Fruit fly (Drosophila melanogaster) whole organism, adult: ENCODE data around the gene CG31663.

Experiments
- CG11617 ChIP-seq: fragments of 200-800 bp; sonication (Bioruptor generic); optimal IDR thresholded peaks from 2 replicates; lab custom pipeline; 2017; ENCODE audit warnings: mild to moderate bottlenecking, missing biosample characterization, missing genetic modification reagents, missing genetic modification characterization
- CG12768 ChIP-seq: fragments of 200-800 bp; sonication (Bioruptor generic); optimal IDR thresholded peaks from 2 replicates; lab custom pipeline; 2017; ENCODE audit warnings: missing biosample characterization, missing genetic modification characterization, mild to moderate bottlenecking, moderate library complexity, missing genetic modification reagents
- CG14711 ChIP-seq: fragments of 200-800 bp; sonication (Bioruptor generic); optimal IDR thresholded peaks from 2 replicates; lab custom pipeline; 2018; ENCODE audit warnings: missing biosample characterization, mild to moderate bottlenecking, missing genetic modification characterization, moderate library complexity
- CG1620 ChIP-seq: fragments of 200-800 bp; sonication (Bioruptor generic); optimal IDR thresholded peaks from 2 replicates; lab custom pipeline; 2016; ENCODE audit warnings: missing biosample characterization, missing genetic modification characterization
- CG33017 ChIP-seq: fragments of 200-800 bp; sonication (Bioruptor generic); optimal IDR thresholded peaks from 2 replicates; lab custom pipeline; 2018; ENCODE audit warnings: missing biosample characterization, mild to moderate bottlenecking, missing genetic modification characterization, moderate library complexity
- CG5204 ChIP-seq: fragments of 200-800 bp; sonication (Bioruptor generic); optimal IDR thresholded peaks from 2 replicates; lab custom pipeline; 2016; ENCODE audit warnings: missing biosample characterization, missing genetic modification characterization
- CG7045 ChIP-seq: fragments of 200-800 bp; sonication (Bioruptor generic); optimal IDR thresholded peaks from 2 replicates; lab custom pipeline; 2017; ENCODE audit warnings: missing biosample characterization, mild to moderate bottlenecking, missing genetic modification characterization
- CG7101 ChIP-seq: fragments of 200-800 bp; sonication (Bioruptor generic); optimal IDR thresholded peaks from 2 replicates; lab custom pipeline; 2018; ENCODE audit warnings: missing biosample characterization, mild to moderate bottlenecking, missing genetic modification characterization, moderate library complexity
- Clk ChIP-seq: fragments of 200-800 bp; sonication (Bioruptor generic); optimal IDR thresholded peaks from 2 replicates; lab custom pipeline; 2017; ENCODE audit warnings: missing biosample characterization, missing genetic modification characterization
- Crg-1 ChIP-seq: fragments of 200-800 bp; sonication (Bioruptor generic); optimal IDR thresholded peaks from 2 replicates; lab custom pipeline; 2016; ENCODE audit warnings: missing biosample characterization, missing genetic modification characterization
- Hr96 ChIP-seq: fragments of 200-800 bp; sonication (Bioruptor generic); optimal IDR thresholded peaks from 2 replicates; lab custom pipeline; 2016; ENCODE audit warnings: missing biosample characterization, missing genetic modification characterization
- Mnt ChIP-seq: fragments of 200-800 bp; sonication (Bioruptor generic); optimal IDR thresholded peaks from 2 replicates; lab custom pipeline; 2016; ENCODE audit warnings: missing biosample characterization, mild to moderate bottlenecking, missing genetic modification characterization
- bab1 ChIP-seq: fragments of 200-800 bp; sonication (Bioruptor generic); optimal IDR thresholded peaks from 3 replicates; lab custom pipeline; 2019; ENCODE audit warnings: missing biosample characterization, mild to moderate bottlenecking, missing genetic modification characterization, moderate library complexity
- cic ChIP-seq: fragments of 200-800 bp; sonication (Bioruptor generic); optimal IDR thresholded peaks from 2 replicates; lab custom pipeline; 2017; ENCODE audit warnings: missing biosample characterization, mild to moderate bottlenecking, missing genetic modification characterization, moderate library complexity
- cnc ChIP-seq, 2 experiments: fragments of >200 bp; optimal IDR thresholded peaks; 2 replicates each; lab custom pipeline; 2017
- kay ChIP-seq: fragments of 200-800 bp; sonication (Bioruptor generic); peaks from one replicate; lab custom pipeline; 2016; ENCODE audit warnings: missing biosample characterization, missing genetic modification characterization, borderline replicate concordance
- ovo ChIP-seq: fragments of 200-800 bp; sonication (Bioruptor generic); optimal IDR thresholded peaks from 2 replicates; lab custom pipeline; 2016; ENCODE audit warnings: missing biosample characterization, missing genetic modification characterization
- pad ChIP-seq: fragments of 200-800 bp; sonication (Bioruptor generic); optimal IDR thresholded peaks from 3 replicates; lab custom pipeline; 2017; ENCODE audit warnings: missing biosample characterization, missing genetic modification characterization, mild to moderate bottlenecking, moderate library complexity, missing genetic modification reagents
- tj ChIP-seq: fragments of 200-800 bp; sonication (Bioruptor generic); optimal IDR thresholded peaks from 3 replicates; lab custom pipeline; 2017; ENCODE audit warnings: missing biosample characterization, mild to moderate bottlenecking, missing genetic modification characterization, moderate library complexity
- toe ChIP-seq: fragments of 200-800 bp; sonication (Bioruptor generic); optimal IDR thresholded peaks from 2 replicates; lab custom pipeline; 2016; ENCODE audit warnings: missing biosample characterization, missing genetic modification characterization

Gene CG31663

DNA sequence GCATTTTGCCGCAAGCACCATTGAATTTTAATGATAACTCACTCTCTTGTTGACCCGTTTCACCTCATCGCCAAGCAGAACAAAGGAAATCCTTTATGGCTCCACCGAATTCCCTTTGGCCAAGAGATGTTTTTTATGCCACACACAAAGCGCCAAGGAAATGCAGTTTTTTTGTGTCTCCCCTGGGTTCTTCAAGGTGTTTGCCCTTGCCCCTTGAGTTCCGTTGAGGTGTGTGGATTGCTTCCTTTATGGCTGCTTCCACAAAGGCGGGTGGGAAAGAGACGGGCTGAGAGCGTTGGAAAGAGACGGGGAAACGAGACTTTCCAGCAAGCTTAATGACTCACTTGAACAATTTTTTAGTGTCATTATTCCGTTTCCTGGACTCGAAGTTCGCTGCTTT is 20.0 kb upstream of the CG31663 start:
- TF ChIP-seq toe (GFP tag; lab: Kevin White, UChicago) (no peak), CG7045 (GFP tag; lab: Kevin White, UChicago) (no peak), CG7101 (tag; lab: Kevin White, UChicago) (no peak), CG5204 (GFP tag; lab: Kevin White, UChicago) (no peak), tj (no peak), CG33017 (no peak), cnc (optimal IDR thresholded peaks at IDR 0.05; lab: Kevin White, UChicago) (no peak), Mnt (no peak), kay (no peak), CG1620 (GFP tag; lab: Kevin White, UChicago) (no peak)

DNA sequence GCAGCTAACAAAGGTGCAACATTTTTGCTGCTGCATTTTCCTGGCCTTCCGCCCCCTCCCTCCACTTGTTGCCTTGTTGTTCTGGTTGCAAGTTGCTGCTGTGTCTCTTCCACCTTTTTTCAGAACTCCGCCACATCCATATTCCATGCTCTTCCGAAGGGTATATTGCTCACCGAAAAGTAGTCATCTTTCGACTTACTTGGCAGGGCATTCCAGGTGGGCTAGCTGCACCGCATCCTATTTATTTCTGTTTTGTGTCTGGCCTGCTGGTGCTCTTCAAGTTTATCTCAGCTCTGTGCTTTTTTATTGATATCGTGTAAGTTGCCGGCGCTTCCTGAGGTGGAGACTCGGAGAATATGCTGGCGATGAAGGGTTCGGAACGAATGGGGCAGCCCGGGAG is 6.4 kb upstream of the CG31663 start:
- TF ChIP-seq CG7101 (tag; lab: Kevin White, UChicago) (no peak), CG5204 (GFP tag; lab: Kevin White, UChicago) (no peak), ovo (no peak), pad (GFP tag; lab: Kevin White, UChicago) (no peak), CG12768 (GFP tag; lab: Kevin White, UChicago) (no peak), kay (no peak), CG7045 (GFP tag; lab: Kevin White, UChicago) (no peak), bab1 (GFP tag; lab: Kevin White, UChicago) (no peak), cic (no peak), Crg-1 (no peak)

DNA sequence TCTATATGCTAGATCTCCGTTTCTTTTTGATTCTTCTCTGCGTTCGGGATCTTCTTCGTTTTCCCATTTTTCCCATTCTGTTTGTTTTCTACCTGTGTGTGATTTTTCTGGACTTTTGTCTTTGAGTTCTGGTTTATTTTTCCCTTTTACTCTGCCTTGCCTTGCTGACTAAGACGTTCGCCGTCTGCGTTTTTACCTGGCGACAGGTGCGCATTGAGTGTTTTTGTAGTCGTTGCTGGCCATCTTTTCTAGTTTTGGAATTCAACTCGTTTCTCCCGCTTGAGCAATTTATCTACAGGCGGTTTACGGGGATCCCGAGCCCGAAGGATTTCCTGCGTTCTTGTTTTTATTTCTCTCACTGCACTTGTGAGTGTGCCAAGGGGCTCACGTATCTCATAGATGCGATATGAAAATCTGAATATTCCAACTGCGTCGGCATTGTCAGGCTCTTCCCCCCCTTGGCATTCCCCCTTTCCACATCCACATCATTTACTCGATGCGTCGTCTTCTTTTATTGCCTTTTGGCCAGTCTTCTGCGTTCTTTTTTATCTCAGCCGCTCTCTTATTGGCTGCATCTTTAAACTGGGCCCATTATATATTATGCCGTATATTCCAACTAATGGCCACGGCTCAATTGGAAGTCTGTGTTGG is 5.4 kb upstream of the CG31663 start:
- no peak for TF ChIP-seq Hr96 (GFP tag; lab: Kevin White, UChicago)
- peak; percentile 62 for TF ChIP-seq tj

DNA sequence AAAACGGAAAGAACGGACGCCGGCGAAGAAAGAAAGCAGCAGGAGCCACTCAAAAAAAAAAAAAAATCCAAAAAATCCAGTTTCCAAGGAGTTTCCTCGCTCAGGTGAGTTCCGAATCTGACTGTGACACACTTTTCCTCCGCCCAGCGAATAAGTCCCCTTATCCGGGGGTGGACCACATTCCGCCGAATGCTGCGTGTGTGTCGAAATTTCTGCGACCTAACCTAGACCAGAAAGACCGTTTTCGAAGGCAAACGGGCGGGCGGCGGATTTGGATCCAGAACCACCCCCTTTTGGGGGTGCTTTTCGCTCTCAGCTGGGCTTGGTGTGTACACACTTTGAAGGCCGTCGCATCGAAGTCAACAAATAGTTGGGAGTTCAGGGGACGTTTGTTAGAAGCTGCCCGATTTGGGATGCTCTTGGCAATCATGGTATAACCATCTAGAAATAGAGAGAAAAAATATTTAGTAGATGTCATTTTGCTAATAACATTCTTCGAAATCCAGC is 4.0 kb upstream of the CG31663 start:
- TF ChIP-seq CG14711 (tag; lab: Kevin White, UChicago): no peak
- TF ChIP-seq kay: no peak
- no peak for TF ChIP-seq tj
- TF ChIP-seq CG12768 (GFP tag; lab: Kevin White, UChicago): no peak

DNA sequence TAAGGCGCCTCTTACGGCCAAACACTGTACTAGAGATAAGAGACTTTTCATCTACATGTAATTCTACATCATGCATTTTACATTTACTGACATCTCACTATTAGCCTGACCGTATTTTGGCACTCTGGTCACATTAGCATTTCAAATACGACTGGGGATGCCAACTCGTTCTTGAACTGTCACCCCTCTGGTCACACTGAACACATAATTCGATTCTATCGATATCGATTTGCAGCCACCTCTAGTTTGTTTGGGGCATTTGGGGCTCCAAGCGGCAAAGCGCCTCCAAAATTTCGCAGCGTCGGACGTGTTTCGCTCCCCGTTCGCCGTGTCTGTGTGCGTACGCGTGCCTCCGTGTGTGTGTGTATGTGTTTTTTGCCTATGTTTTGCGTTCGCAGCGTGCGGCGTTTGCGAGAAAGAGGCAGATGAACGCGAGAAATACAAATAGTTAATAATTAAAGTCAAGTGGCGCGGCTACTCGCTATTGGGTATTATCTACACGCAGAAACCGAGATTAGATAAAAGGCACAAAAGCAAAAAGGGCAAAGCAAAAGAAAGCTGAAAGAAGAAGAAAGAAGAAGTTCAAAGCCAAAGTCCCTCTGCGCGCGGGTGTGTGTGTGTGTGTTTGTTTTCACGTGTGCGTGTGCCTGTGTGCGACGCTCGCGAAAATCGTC is 3.3 kb upstream of the CG31663 start, which contains the start of gene Wdr62:
TSS of gene Wdr62 (plus strand) at position 214 of the 674 bp plus-strand sequence.
- TF ChIP-seq toe (GFP tag; lab: Kevin White, UChicago): peak; percentile 16
- TF ChIP-seq Hr96 (GFP tag; lab: Kevin White, UChicago): peak; percentile 34
- peak; percentile 38 for TF ChIP-seq CG1620 (GFP tag; lab: Kevin White, UChicago)
- peak; percentile 81 for TF ChIP-seq Mnt
- TF ChIP-seq CG12768 (GFP tag; lab: Kevin White, UChicago): peak; percentile 83
- peak; percentile 38 for TF ChIP-seq CG7101 (tag; lab: Kevin White, UChicago)
- TF ChIP-seq pad (GFP tag; lab: Kevin White, UChicago): no peak
- TF ChIP-seq ovo: no peak
- TF ChIP-seq Clk: no peak
- TF ChIP-seq CG14711 (tag; lab: Kevin White, UChicago): peak; percentile 15
- TF ChIP-seq CG33017: peak; percentile 21
- TF ChIP-seq Crg-1: peak; percentile 66
- TF ChIP-seq tj: peak; percentile 76
- TF ChIP-seq CG11617 (GFP tag; lab: Kevin White, UChicago): peak; percentile 43
- TF ChIP-seq CG5204 (GFP tag; lab: Kevin White, UChicago): no peak
- peak; percentile 71 for TF ChIP-seq cic
- TF ChIP-seq CG7045 (GFP tag; lab: Kevin White, UChicago): peak; percentile 16
- TF ChIP-seq bab1 (GFP tag; lab: Kevin White, UChicago): peak; percentile 48
- no peak for TF ChIP-seq cnc (optimal IDR thresholded peaks at IDR 0.05; lab: Kevin White, UChicago)
- no peak for TF ChIP-seq kay

DNA sequence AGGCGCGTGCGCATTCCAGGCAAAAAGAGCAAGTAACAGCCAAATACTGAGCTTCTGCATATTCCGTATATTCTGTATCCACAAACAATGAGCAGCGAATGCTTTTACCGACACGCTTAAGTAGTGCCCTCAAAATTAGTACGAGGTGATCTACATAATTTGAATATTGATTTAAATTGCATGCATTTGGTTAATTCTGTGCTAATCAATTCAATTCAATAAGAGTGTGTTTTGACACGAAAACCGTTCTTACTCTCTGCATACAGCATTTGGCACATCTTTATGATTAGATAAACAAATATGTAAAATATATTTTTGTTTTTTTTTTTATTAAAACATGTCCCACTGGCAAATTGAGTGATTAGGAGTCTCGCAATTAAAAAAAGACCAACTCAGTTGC is 1.8 kb upstream of the CG31663 start, which contains the start of gene CG15358:
TSS of gene CG15358 (minus strand) at position 101 of the 400 bp plus-strand sequence.
- TF ChIP-seq CG7101 (tag; lab: Kevin White, UChicago) (no peak), cic (no peak), Crg-1 (no peak), Hr96 (GFP tag; lab: Kevin White, UChicago) (no peak), pad (GFP tag; lab: Kevin White, UChicago) (no peak), Mnt (no peak), CG11617 (GFP tag; lab: Kevin White, UChicago) (no peak), bab1 (GFP tag; lab: Kevin White, UChicago) (no peak), CG1620 (GFP tag; lab: Kevin White, UChicago) (no peak)

DNA sequence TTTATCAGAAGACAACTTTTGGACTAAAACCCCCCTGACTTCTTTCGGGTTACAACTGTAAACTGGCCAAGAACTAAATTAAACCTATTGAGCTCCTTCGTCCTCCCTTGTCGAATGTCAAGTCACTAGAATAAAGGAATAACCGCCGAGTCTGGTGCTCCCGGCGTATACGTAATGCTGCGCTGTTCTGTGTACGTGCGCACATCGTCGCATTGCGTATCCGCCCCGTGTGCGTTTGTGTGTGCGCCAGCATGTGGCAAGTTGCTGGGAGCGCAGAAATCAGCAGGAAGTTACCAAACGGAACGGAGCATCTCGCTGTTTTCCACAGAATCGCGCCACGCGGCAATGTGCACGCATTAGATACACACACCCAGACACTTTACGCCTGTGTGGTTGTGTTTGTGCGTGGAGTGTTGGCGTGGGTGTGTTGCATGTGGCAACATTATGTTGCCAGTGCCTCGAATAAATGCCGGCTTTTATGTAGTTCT is 7.6 kb downstream of the CG31663 start:
- no peak for TF ChIP-seq CG14711 (tag; lab: Kevin White, UChicago)
- TF ChIP-seq CG5204 (GFP tag; lab: Kevin White, UChicago): no peak
- TF ChIP-seq ovo: no peak
- TF ChIP-seq cic: no peak
- TF ChIP-seq Hr96 (GFP tag; lab: Kevin White, UChicago): no peak
- TF ChIP-seq CG7101 (tag; lab: Kevin White, UChicago): no peak
- no peak for TF ChIP-seq bab1 (GFP tag; lab: Kevin White, UChicago)
